Worm (Caenorhabditis elegans): ENCODE results near the gene jmjd-4.

- no peak for TF ChIP-seq him-1 (tag; optimal IDR thresholded peaks at IDR 0.05)
- no peak for TF ChIP-seq W03F9.2 (tag; optimal IDR thresholded peaks at IDR 0.05)
Measured at ce11 chrIII:10344762-10345161, 10.9 kb upstream of the jmjd-4 start.
